Comparison of ENCODE assay signal across 3 fruit fly cellular contexts in genomic region chr2L:14367274-14367669, dm6.
TF ChIP-seq lines count a peak whose summit lies in the region.

No protein-coding gene starts in this region.

TF ChIP-seq in whole organism, embryonic, 481 proteins besides CTCF, POLR2A, EP300 and RAD21 (continued from another document and continues in another):
- TF ChIP-seq CG2889 (GFP tag; IDR thresholded peaks at IDR 0.05; lab: Robert Waterston, UW), result no peak
- no peak for TF ChIP-seq dan (GFP tag; IDR thresholded peaks at IDR 0.05; lab: Robert Waterston, UW)
- TF ChIP-seq inv (GFP tag; IDR thresholded peaks at IDR 0.05; lab: Robert Waterston, UW; ENCODE audit: partially characterized antibody), result no peak
- TF ChIP-seq CG1024 (GFP tag; IDR thresholded peaks at IDR 0.05; lab: Robert Waterston, UW), result no peak
- no peak for TF ChIP-seq HmgZ (tag; optimal IDR thresholded peaks at IDR 0.05; lab: Kevin White, UChicago)
- TF ChIP-seq Poxn (GFP tag; IDR thresholded peaks at IDR 0.05; lab: Robert Waterston, UW), result no peak
- TF ChIP-seq Side (GFP tag; optimal IDR thresholded peaks at IDR 0.05; lab: Kevin White, UChicago), result no peak
- TF ChIP-seq hth (optimal IDR thresholded peaks at IDR 0.05; lab: Kevin White, UChicago), result no peak
- TF ChIP-seq CG14710 (tag; optimal IDR thresholded peaks at IDR 0.05; lab: Kevin White, UChicago), result peak; percentile 70
- no peak for TF ChIP-seq Hr3 (GFP tag; optimal IDR thresholded peaks at IDR 0.05; lab: Kevin White, UChicago)
- no peak for TF ChIP-seq en (GFP tag; optimal IDR thresholded peaks at IDR 0.05; lab: Kevin White, UChicago)
- TF ChIP-seq Sry-δ (GFP tag; optimal IDR thresholded peaks at IDR 0.05; lab: Kevin White, UChicago), result no peak
- no peak for TF ChIP-seq HLH54F (GFP tag; optimal IDR thresholded peaks at IDR 0.05; lab: Kevin White, UChicago)
- TF ChIP-seq CG6765 (GFP tag; optimal IDR thresholded peaks at IDR 0.05; lab: Kevin White, UChicago), result no peak
- TF ChIP-seq CG8944 (GFP tag; optimal IDR thresholded peaks at IDR 0.05; lab: Kevin White, UChicago), result no peak
- TF ChIP-seq corto (GFP tag; optimal IDR thresholded peaks at IDR 0.05; lab: Kevin White, UChicago), result no peak
- TF ChIP-seq ttk (GFP tag; IDR thresholded peaks at IDR 0.05; lab: Robert Waterston, UW), result no peak
- TF ChIP-seq Xbp1 (GFP tag; optimal IDR thresholded peaks at IDR 0.05; lab: Kevin White, UChicago), result peak; percentile 54
- TF ChIP-seq CG9437 (GFP tag; optimal IDR thresholded peaks at IDR 0.05; lab: Kevin White, UChicago), result peak; percentile 43
- TF ChIP-seq pzg (GFP tag; optimal IDR thresholded peaks at IDR 0.05; lab: Kevin White, UChicago), result no peak
- TF ChIP-seq esg (GFP tag; conservative IDR thresholded peaks at IDR 0.05; lab: Robert Waterston, UW), result peak; percentile 38
- TF ChIP-seq BEAF-32 (GFP tag; optimal IDR thresholded peaks at IDR 0.05; lab: Kevin White, UChicago), result no peak
- no peak for TF ChIP-seq CG4282 (GFP tag; optimal IDR thresholded peaks at IDR 0.05; lab: Kevin White, UChicago)
- TF ChIP-seq sima (GFP tag; optimal IDR thresholded peaks at IDR 0.05; lab: Kevin White, UChicago), result no peak
- peak; percentile 79 for TF ChIP-seq nmo (GFP tag; optimal IDR thresholded peaks at IDR 0.05; lab: Kevin White, UChicago)
- TF ChIP-seq CG10209 (GFP tag; optimal IDR thresholded peaks at IDR 0.05; lab: Kevin White, UChicago), result peak; percentile 5
- TF ChIP-seq CG10565 (GFP tag; optimal IDR thresholded peaks at IDR 0.05; lab: Kevin White, UChicago), result no peak
- TF ChIP-seq CG34422 (GFP tag; IDR thresholded peaks at IDR 0.05; lab: Robert Waterston, UW), result no peak
- no peak for TF ChIP-seq dm (GFP tag; optimal IDR thresholded peaks at IDR 0.05; lab: Kevin White, UChicago)
- no peak for TF ChIP-seq CHES-1-like (GFP tag; optimal IDR thresholded peaks at IDR 0.05; lab: Kevin White, UChicago)
- no peak for TF ChIP-seq CoRest (tag; optimal IDR thresholded peaks at IDR 0.05; lab: Kevin White, UChicago)
- 0 out of 2 replicates have a peak, but pooled peaks have one; percentile 19 for TF ChIP-seq sisA (GFP tag; IDR thresholded peaks at IDR 0.05; lab: Robert Waterston, UW)
- no peak for TF ChIP-seq bowl (GFP tag; IDR thresholded peaks at IDR 0.05; lab: Robert Waterston, UW)
- no peak for TF ChIP-seq ems (GFP tag; optimal IDR thresholded peaks at IDR 0.05; lab: Kevin White, UChicago)
- no peak for TF ChIP-seq eyg (GFP tag; optimal IDR thresholded peaks at IDR 0.05; lab: Kevin White, UChicago)
- TF ChIP-seq ase (GFP tag; IDR thresholded peaks at IDR 0.05; lab: Robert Waterston, UW), result no peak
- TF ChIP-seq tap (tag; optimal IDR thresholded peaks at IDR 0.05; lab: Kevin White, UChicago), result peak; percentile 33
- TF ChIP-seq chn (GFP tag; optimal IDR thresholded peaks at IDR 0.05; lab: Kevin White, UChicago), result no peak
- no peak for TF ChIP-seq CG12769 (tag; optimal IDR thresholded peaks at IDR 0.05; lab: Kevin White, UChicago)
- TF ChIP-seq CG11247 (GFP tag; IDR thresholded peaks at IDR 0.05; lab: Robert Waterston, UW), result no peak
- TF ChIP-seq Asciz (GFP tag; optimal IDR thresholded peaks at IDR 0.05; lab: Kevin White, UChicago), result peak; percentile 74
- TF ChIP-seq CG16815 (GFP tag; optimal IDR thresholded peaks at IDR 0.05; lab: Kevin White, UChicago), result peak; percentile 12
- no peak for TF ChIP-seq ci (GFP tag; IDR thresholded peaks at IDR 0.05; lab: Robert Waterston, UW)
- TF ChIP-seq Six4 (GFP tag; optimal IDR thresholded peaks at IDR 0.05; lab: Kevin White, UChicago), result peak; percentile 22
- TF ChIP-seq CG17568 (GFP tag; optimal IDR thresholded peaks at IDR 0.05; lab: Kevin White, UChicago), result no peak
- TF ChIP-seq jumu (GFP tag; optimal IDR thresholded peaks at IDR 0.05; lab: Kevin White, UChicago), result no peak
- no peak for TF ChIP-seq al (GFP tag; IDR thresholded peaks at IDR 0.05; lab: Robert Waterston, UW)

TF ChIP-seq in whole organism, prepupa, 60 proteins besides CTCF, POLR2A, EP300 and RAD21 (continued from another document):
- TF ChIP-seq CG11762 (GFP tag; optimal IDR thresholded peaks at IDR 0.05; lab: Kevin White, UChicago; ENCODE audit: insufficient read depth) (peak; percentile 71), CG8319 (GFP tag; optimal IDR thresholded peaks at IDR 0.05; lab: Kevin White, UChicago) (peak; percentile 25), salr (GFP tag; optimal IDR thresholded peaks at IDR 0.05; lab: Kevin White, UChicago) (peak in 1 of 2 experiments; percentile 77), CG6163 (GFP tag; IDR thresholded peaks at IDR 0.05; lab: Robert Waterston, UW) (peak; percentile 67; the same call in 1 of the 3 replicates), Sox14 (GFP tag; optimal IDR thresholded peaks at IDR 0.05; lab: Kevin White, UChicago) (no peak), Ets21C (GFP tag; optimal IDR thresholded peaks at IDR 0.05; lab: Kevin White, UChicago) (no peak), Sox15 (GFP tag; optimal IDR thresholded peaks at IDR 0.05; lab: Kevin White, UChicago) (peak; percentile 36), spab (GFP tag; optimal IDR thresholded peaks at IDR 0.05; lab: Kevin White, UChicago) (peak; percentile 75), fd59A (GFP tag; optimal IDR thresholded peaks at IDR 0.05; lab: Kevin White, UChicago) (peak; percentile 24), CG10631 (GFP tag; optimal IDR thresholded peaks at IDR 0.05; lab: Kevin White, UChicago) (peak; percentile 41), Eip78C (GFP tag; lab: Kevin White, UChicago) (peak; percentile 95), CG6808 (GFP tag; optimal IDR thresholded peaks at IDR 0.05; lab: Kevin White, UChicago) (peak; percentile 80), Lpt (GFP tag; optimal IDR thresholded peaks at IDR 0.05; lab: Kevin White, UChicago) (no peak), Smox (GFP tag; optimal IDR thresholded peaks at IDR 0.05; lab: Kevin White, UChicago) (no peak), CG11294 (GFP tag; IDR thresholded peaks at IDR 0.05; lab: Robert Waterston, UW) (peak; percentile 63), topi (GFP tag; optimal IDR thresholded peaks at IDR 0.05; lab: Kevin White, UChicago) (peak; percentile 66), Sox102F (GFP tag; optimal IDR thresholded peaks at IDR 0.05; lab: Kevin White, UChicago) (no peak), CG6854 (GFP tag; optimal IDR thresholded peaks at IDR 0.05; lab: Kevin White, UChicago) (peak; percentile 68), cyc (GFP tag; optimal IDR thresholded peaks at IDR 0.05; lab: Kevin White, UChicago) (peak; percentile 64), achi (GFP tag; optimal IDR thresholded peaks at IDR 0.05; lab: Kevin White, UChicago) (peak; percentile 17), pdm3 (GFP tag; optimal IDR thresholded peaks at IDR 0.05; lab: Kevin White, UChicago) (no peak), dac (GFP tag; optimal IDR thresholded peaks at IDR 0.05; lab: Kevin White, UChicago) (no peak), Hr4 (GFP tag; optimal IDR thresholded peaks at IDR 0.05; lab: Kevin White, UChicago) (peak; percentile 87), fd85E (GFP tag; optimal IDR thresholded peaks at IDR 0.05; lab: Kevin White, UChicago) (no peak), CG8632 (GFP tag; optimal IDR thresholded peaks at IDR 0.05; lab: Kevin White, UChicago) (peak; percentile 15), fkh (GFP tag; optimal IDR thresholded peaks at IDR 0.05; lab: Kevin White, UChicago) (no peak), CG3919 (GFP tag; optimal IDR thresholded peaks at IDR 0.05; lab: Kevin White, UChicago) (peak; percentile 76), esn (GFP tag; optimal IDR thresholded peaks at IDR 0.05; lab: Kevin White, UChicago) (no peak), OdsH (GFP tag; optimal IDR thresholded peaks at IDR 0.05; lab: Kevin White, UChicago) (peak; percentile 65), Met (GFP tag; optimal IDR thresholded peaks at IDR 0.05; lab: Kevin White, UChicago) (peak; percentile 71), CG8119 (GFP tag; IDR thresholded peaks at IDR 0.05; lab: Robert Waterston, UW) (no peak; the same call in 2 of the 3 replicates), CG1621 (tag; optimal IDR thresholded peaks at IDR 0.05; lab: Kevin White, UChicago) (no peak), CG34406 (GFP tag; optimal IDR thresholded peaks at IDR 0.05; lab: Kevin White, UChicago) (no peak), CG15336 (GFP tag; IDR thresholded peaks at IDR 0.05; lab: Robert Waterston, UW) (peak; percentile 18; the same call in 1 of the 2 replicates), CG10669 (GFP tag; optimal IDR thresholded peaks at IDR 0.05; lab: Kevin White, UChicago) (peak; percentile 63), Eip93F (GFP tag; optimal IDR thresholded peaks at IDR 0.05; lab: Kevin White, UChicago) (no peak), acj6 (GFP tag; optimal IDR thresholded peaks at IDR 0.05; lab: Kevin White, UChicago) (no peak)

TF ChIP-seq in whole organism, wandering third instar larva, 38 proteins besides CTCF, POLR2A, EP300 and RAD21 (continued from another document):
- peak in 1 of 2 experiments; percentile 62 for TF ChIP-seq foxo (GFP tag; optimal IDR thresholded peaks at IDR 0.05; lab: Kevin White, UChicago)
- no peak for TF ChIP-seq lola (GFP tag; optimal IDR thresholded peaks at IDR 0.05; lab: Kevin White, UChicago)
- TF ChIP-seq Mio (GFP tag; optimal IDR thresholded peaks at IDR 0.05; lab: Kevin White, UChicago), result no peak
- no peak for TF ChIP-seq br (GFP tag; optimal IDR thresholded peaks at IDR 0.05; lab: Kevin White, UChicago)
- TF ChIP-seq CG9705 (GFP tag; optimal IDR thresholded peaks at IDR 0.05; lab: Kevin White, UChicago), result no peak
- no peak for TF ChIP-seq Rel (GFP tag; optimal IDR thresholded peaks at IDR 0.05; lab: Kevin White, UChicago)
- TF ChIP-seq Rel (tag; optimal IDR thresholded peaks at IDR 0.05; lab: Kevin White, UChicago), result no peak
TF ChIP-seq in whole organism, wandering third instar larva: peak in this region for 10.
